Fruit fly (Drosophila melanogaster) whole organism, adult: ENCODE results near the gene CG6282.

Source experiments
- CG33017 ChIP-seq: fragments of 200-800 bp; sonication (Bioruptor generic); optimal IDR thresholded peaks from 2 replicates; lab custom pipeline; 2018; ENCODE audit warnings: missing biosample characterization, mild to moderate bottlenecking, missing genetic modification characterization, moderate library complexity
- CG7101 ChIP-seq: fragments of 200-800 bp; sonication (Bioruptor generic); optimal IDR thresholded peaks from 2 replicates; lab custom pipeline; 2018; ENCODE audit warnings: missing biosample characterization, mild to moderate bottlenecking, missing genetic modification characterization, moderate library complexity
- Hr96 ChIP-seq: fragments of 200-800 bp; sonication (Bioruptor generic); optimal IDR thresholded peaks from 2 replicates; lab custom pipeline; 2016; ENCODE audit warnings: missing biosample characterization, missing genetic modification characterization

DNA sequence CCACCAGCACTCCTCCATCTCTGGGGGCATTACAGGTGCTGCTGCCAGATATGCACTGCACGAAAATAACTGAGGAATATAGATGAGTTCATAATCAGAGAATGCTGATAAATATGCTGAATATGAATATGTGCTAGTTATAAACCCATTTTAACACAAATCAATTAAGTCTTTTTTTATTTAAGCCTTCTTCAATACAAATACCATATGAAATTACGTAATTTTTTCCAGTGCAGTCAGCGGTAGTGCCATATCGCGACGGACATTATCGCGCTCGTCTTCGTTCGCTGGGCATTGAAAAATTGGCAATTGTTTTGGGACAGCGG is 52.9 kb downstream of the CG6282 start:
- TF ChIP-seq Hr96 (GFP tag; lab: Kevin White, UChicago) (no peak), CG7101 (tag; lab: Kevin White, UChicago) (peak; percentile 15), CG33017 (tag; lab: Kevin White, UChicago) (no peak)
